Worm (Caenorhabditis elegans) whole organism, young adult: ENCODE measurements around the gene idi-1.

Source experiments
- B0035.1 ChIP-seq: sonication (generic microtip); optimal IDR thresholded peaks from 2 replicates; lab custom pipeline; 2016; ENCODE audit warnings: missing genetic modification characterization, mild to moderate bottlenecking, missing compliant biosample characterization, missing genotype, missing genetic modification reagents
- unc-130 ChIP-seq: sonication (generic microtip); optimal IDR thresholded peaks from 2 replicates; lab custom pipeline; 2016; ENCODE audit warnings: missing genetic modification reagents, missing genetic modification characterization, missing compliant biosample characterization

ce11 chrIII:8050944-8051343 is 40.6 kb upstream of the idi-1 start, which contains the start of gene K12H4.7:
- no peak for TF ChIP-seq B0035.1 (tag; lab: Kevin White, UChicago)
- TF ChIP-seq unc-130 (GFP tag; lab: Kevin White, UChicago), result no peak
